Fruit fly (Drosophila melanogaster): Measurements from ENCODE around the gene TM9SF4.

- no peak for TF ChIP-seq Ets98B (GFP tag; IDR thresholded peaks at IDR 0.05)
- TF ChIP-seq fd96Ca (GFP tag; IDR thresholded peaks at IDR 0.05) = no peak
- TF ChIP-seq CG12605 (GFP tag; IDR thresholded peaks at IDR 0.05) = no peak
Observed at dm6 chr2L:13820948-13821347, 74.2 kb downstream of the TM9SF4 start, which contains the start of gene b.

Data from whole organism, pupa.